Worm (Caenorhabditis elegans): ENCODE data around the gene arrd-19.

Gene arrd-19

ce11 chrV:3280009-3280408, 35.3 kb downstream of the arrd-19 start, which contains the start of gene T28A11.2:
Gene T28A11.2 (plus strand): TSS chrV:3280379.
- TF ChIP-seq daf-16 (GFP tag; optimal IDR thresholded peaks at IDR 0.05) (no peak), daf-16 (tag; optimal IDR thresholded peaks at IDR 0.05) (no peak), hlh-11 (tag; optimal IDR thresholded peaks at IDR 0.05) (peak; percentile 26)

ce11 chrV:3279138-3279537, 36.2 kb downstream of the arrd-19 start:
- TF ChIP-seq mes-2 (tag; optimal IDR thresholded peaks at IDR 0.05; ENCODE audit: poor library complexity, severe bottlenecking): no peak
- peak; percentile 10 for TF ChIP-seq nhr-28 (tag; optimal IDR thresholded peaks at IDR 0.05)
- peak; percentile 54 for TF ChIP-seq hlh-11 (tag; optimal IDR thresholded peaks at IDR 0.05)
- TF ChIP-seq nhr-111 (GFP tag; optimal IDR thresholded peaks at IDR 0.05): no peak
- no peak for TF ChIP-seq pha-4 (GFP tag; IDR thresholded peaks at IDR 0.05)
- TF ChIP-seq pha-4 (tag; optimal IDR thresholded peaks at IDR 0.05): no peak
- no peak for TF ChIP-seq sdz-12 (GFP tag; optimal IDR thresholded peaks at IDR 0.05)
- peak; percentile 35 for TF ChIP-seq aha-1 (tag)
- peak; percentile 40 for TF ChIP-seq dmd-6 (GFP tag; IDR thresholded peaks at IDR 0.05)
- TF ChIP-seq unc-130 (GFP tag; optimal IDR thresholded peaks at IDR 0.05): no peak
- no peak for TF ChIP-seq nhr-11 (tag; optimal IDR thresholded peaks at IDR 0.05)
- TF ChIP-seq aly-2 (tag; optimal IDR thresholded peaks at IDR 0.05): no peak
- no peak for TF ChIP-seq zfp-2 (tag; optimal IDR thresholded peaks at IDR 0.05)
- TF ChIP-seq daf-16 (GFP tag; optimal IDR thresholded peaks at IDR 0.05): peak in 1 of 2 experiments; percentile 86
- TF ChIP-seq daf-16 (tag; optimal IDR thresholded peaks at IDR 0.05): no peak
- TF ChIP-seq ZK546.5 (tag; optimal IDR thresholded peaks at IDR 0.05): no peak
- TF ChIP-seq T20F7.1 (GFP tag; optimal IDR thresholded peaks at IDR 0.05): no peak
- TF ChIP-seq arid-1 (GFP tag; conservative IDR thresholded peaks at IDR 0.05): no peak
- TF ChIP-seq mxl-3 (GFP tag; optimal IDR thresholded peaks at IDR 0.05): no peak
- no peak for TF ChIP-seq lim-7 (GFP tag; IDR thresholded peaks at IDR 0.05)
- no peak for TF ChIP-seq R02D3.7 (tag; optimal IDR thresholded peaks at IDR 0.05)

DNA sequence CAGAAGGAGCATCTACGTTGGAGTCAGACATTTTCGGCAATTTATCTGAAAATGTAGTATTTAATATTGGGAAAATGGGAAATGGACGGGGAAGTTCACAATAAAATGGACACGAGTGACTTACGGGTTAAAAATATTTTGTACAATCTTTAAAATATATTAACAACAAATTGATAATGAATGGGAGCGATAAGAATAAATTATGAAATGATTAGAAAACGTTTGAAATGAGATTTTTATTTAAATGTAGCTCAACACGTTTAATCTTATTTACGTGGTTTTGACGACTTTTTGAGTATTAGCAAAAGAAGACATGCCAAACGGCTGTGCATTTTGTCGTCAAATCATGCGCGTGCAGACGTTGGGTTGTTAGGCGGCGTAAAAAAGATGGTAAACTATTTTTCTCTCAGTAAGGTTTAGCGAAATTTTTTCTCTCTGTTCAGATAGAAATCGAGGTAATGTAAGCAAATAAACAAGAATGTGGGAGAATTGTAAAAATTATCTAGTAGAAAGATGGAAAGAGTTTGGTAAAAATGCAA, 37.1 kb downstream of the arrd-19 start, which contains the start of gene fbxa-64:
fbxa-64 (minus strand) TSS at position 51 of the 539 bp plus-strand sequence.
- no peak for TF ChIP-seq nhr-11 (tag; optimal IDR thresholded peaks at IDR 0.05)
- no peak for TF ChIP-seq R02D3.7 (tag; optimal IDR thresholded peaks at IDR 0.05)
- no peak for TF ChIP-seq rbr-2 (tag; optimal IDR thresholded peaks at IDR 0.05)
- TF ChIP-seq mes-2 (tag; optimal IDR thresholded peaks at IDR 0.05; ENCODE audit: poor library complexity, severe bottlenecking): peak; percentile 50
- TF ChIP-seq zfp-3 (GFP tag; conservative IDR thresholded peaks at IDR 0.05): no peak
- TF ChIP-seq ces-1 (GFP tag; optimal IDR thresholded peaks at IDR 0.05): no peak
- peak; percentile 7 for TF ChIP-seq dpl-1 (GFP tag; optimal IDR thresholded peaks at IDR 0.05)
- peak in 1 of 2 experiments; percentile 8 for TF ChIP-seq unc-62 (GFP tag; optimal IDR thresholded peaks at IDR 0.05 in 1 of 2)
- TF ChIP-seq unc-62 (tag; optimal IDR thresholded peaks at IDR 0.05): no peak

ce11 chrV:3276184-3276583, 39.1 kb downstream of the arrd-19 start:
- TF ChIP-seq nhr-111 (GFP tag; optimal IDR thresholded peaks at IDR 0.05) (no peak), nhr-11 (tag; optimal IDR thresholded peaks at IDR 0.05) (peak; percentile 15), dmd-6 (GFP tag; IDR thresholded peaks at IDR 0.05) (peak; percentile 56), hlh-30 (tag; optimal IDR thresholded peaks at IDR 0.05; ENCODE audit: insufficient read depth) (peak; percentile 16), daf-16 (GFP tag; optimal IDR thresholded peaks at IDR 0.05) (peak in 1 of 2 experiments; percentile 90), daf-16 (tag; optimal IDR thresholded peaks at IDR 0.05) (no peak), aha-1 (tag) (no peak), ceh-20 (GFP tag; IDR thresholded peaks at IDR 0.05) (0 out of 2 replicates have a peak, but pooled peaks have one; percentile 26), hlh-11 (tag; optimal IDR thresholded peaks at IDR 0.05) (peak; percentile 70), tra-1 (GFP tag; IDR thresholded peaks at IDR 0.05) (no peak), unc-62 (GFP tag; optimal IDR thresholded peaks at IDR 0.05 in 1 of 2) (peak in 1 of 2 experiments; percentile 80), unc-62 (tag; optimal IDR thresholded peaks at IDR 0.05) (no peak), mxl-3 (GFP tag; optimal IDR thresholded peaks at IDR 0.05) (peak; percentile 49), ztf-7 (tag; optimal IDR thresholded peaks at IDR 0.05) (no peak)

ce11 chrV:3275033-3275432, 40.3 kb downstream of the arrd-19 start, which contains the start of gene T28A11.3:
Gene T28A11.3 (plus strand): TSS chrV:3275333.
- no peak for TF ChIP-seq fkh-10 (GFP tag; optimal IDR thresholded peaks at IDR 0.05)
- TF ChIP-seq F44E2.7 (GFP tag; IDR thresholded peaks at IDR 0.05): no peak
- no peak for TF ChIP-seq mes-2 (tag; optimal IDR thresholded peaks at IDR 0.05; ENCODE audit: poor library complexity, severe bottlenecking)
- no peak for TF ChIP-seq lsy-2 (tag; optimal IDR thresholded peaks at IDR 0.05)
- TF ChIP-seq hmg-1.1 (GFP tag; IDR thresholded peaks at IDR 0.05): no peak
- peak in 1 of 2 experiments; percentile 32 for TF ChIP-seq daf-16 (GFP tag; optimal IDR thresholded peaks at IDR 0.05)
- no peak for TF ChIP-seq daf-16 (tag; optimal IDR thresholded peaks at IDR 0.05)
- TF ChIP-seq Y75B8A.6 (GFP tag; IDR thresholded peaks at IDR 0.05): no peak
- no peak for TF ChIP-seq lim-7 (GFP tag; IDR thresholded peaks at IDR 0.05)
